Worm (Caenorhabditis elegans) whole organism, mixed stage, embryonic: ENCODE data around the gene nhr-106.

Experiments used
- blmp-1 ChIP-seq: fragments of 150-350 bp; optimal IDR thresholded peaks from 2 replicates; lab custom pipeline; 2014; ENCODE audit warnings: missing biosample characterization, missing genetic modification characterization
- ces-1 ChIP-seq: fragments of 150-350 bp; optimal IDR thresholded peaks from 2 replicates; lab custom pipeline; 2014; ENCODE audit warnings: missing biosample characterization, missing genetic modification reagents, missing genetic modification characterization
- elt-3 ChIP-seq: fragments of 150-350 bp; optimal IDR thresholded peaks from 2 replicates; lab custom pipeline; 2014; ENCODE audit warnings: missing biosample characterization, missing genetic modification characterization
- hlh-1 ChIP-seq: fragments of 150-350 bp; optimal IDR thresholded peaks from 2 replicates; lab custom pipeline; 2014; ENCODE audit warnings: missing biosample characterization, missing genetic modification reagents, missing genetic modification characterization
- nhr-28 ChIP-seq: fragments of 150-350 bp; optimal IDR thresholded peaks from 2 replicates; lab custom pipeline; 2014; ENCODE audit warnings: missing biosample characterization, missing genetic modification characterization
- pha-4 ChIP-seq: fragments of 150-350 bp; optimal IDR thresholded peaks from 2 replicates; lab custom pipeline; 2018; ENCODE audit warnings: missing biosample characterization, missing genetic modification reagents, missing genetic modification characterization
- snpc-4 ChIP-seq: fragments of 150-350 bp; optimal IDR thresholded peaks from 2 replicates; lab custom pipeline; 2014; ENCODE audit warnings: missing biosample characterization, missing genetic modification characterization
- unc-39 ChIP-seq: fragments of 150-350 bp; optimal IDR thresholded peaks from 2 replicates; lab custom pipeline; 2014; ENCODE audit warnings: missing biosample characterization, missing genetic modification characterization
- unc-62 ChIP-seq: fragments of 150-350 bp; optimal IDR thresholded peaks from 2 replicates; lab custom pipeline; 2014; ENCODE audit warnings: missing biosample characterization, missing genetic modification reagents, missing genetic modification characterization
- ztf-11 ChIP-seq: fragments of 150-350 bp; optimal IDR thresholded peaks from 2 replicates; lab custom pipeline; 2014; ENCODE audit warnings: missing biosample characterization, missing genetic modification characterization

- TF ChIP-seq blmp-1 (no peak), snpc-4 (no peak), unc-39 (no peak), unc-62 (GFP tag; lab: Kevin White, UChicago) (no peak), nhr-28 (tag; lab: Kevin White, UChicago) (no peak), elt-3 (no peak), ces-1 (GFP tag; lab: Kevin White, UChicago) (no peak), ztf-11 (no peak), pha-4 (tag; lab: Kevin White, UChicago) (no peak), hlh-1 (tag; lab: Kevin White, UChicago) (no peak)
Measured at ce11 chrV:479046-479445, 10.4 kb upstream of the nhr-106 start.
